Fruit fly (Drosophila melanogaster) whole organism, wandering third instar larva: Measurements from ENCODE around the gene CG14434.

Source experiments
- Abd-B ChIP-seq: fragments of >200 bp; optimal IDR thresholded peaks from 2 replicates; lab custom pipeline; 2017; ENCODE audit warnings: missing biosample characterization, missing genetic modification characterization
- CG32264 ChIP-seq: fragments of 200-800 bp; sonication (Bioruptor generic); optimal IDR thresholded peaks from 2 replicates; lab custom pipeline; 2016; ENCODE audit warnings: missing biosample characterization, missing genetic modification characterization
- CG9705 ChIP-seq: fragments of 200-800 bp; sonication (Bioruptor generic); optimal IDR thresholded peaks from 2 replicates; lab custom pipeline; 2018; ENCODE audit warnings: missing biosample characterization, mild to moderate bottlenecking, missing genetic modification characterization
- CrebA ChIP-seq: fragments of 200-800 bp; sonication (Bioruptor generic); optimal IDR thresholded peaks from 2 replicates; lab custom pipeline; 2016; ENCODE audit warnings: missing biosample characterization, mild to moderate bottlenecking, missing genetic modification characterization, borderline replicate concordance
- Dfd ChIP-seq: fragments of >200 bp; optimal IDR thresholded peaks from 2 replicates; lab custom pipeline; 2017; ENCODE audit warnings: missing biosample characterization, missing genetic modification characterization
- Dif ChIP-seq: fragments of 200-275, 200-300 bp; sonication (Bioruptor generic); optimal IDR thresholded peaks from 2 replicates; lab custom pipeline; 2018; ENCODE audit warnings: missing biosample characterization, missing genetic modification characterization; ENCODE audit not compliant: partially characterized antibody
- GATAd ChIP-seq: sonication (Bioruptor generic); optimal IDR thresholded peaks from 2 replicates; lab custom pipeline; 2016; ENCODE audit warnings: missing biosample characterization, missing genetic modification characterization
- HLH106 ChIP-seq: fragments of 200-800 bp; optimal IDR thresholded peaks from 3 replicates; lab custom pipeline; 2019; ENCODE audit warnings: missing biosample characterization, mild to moderate bottlenecking, missing genetic modification characterization, moderate library complexity
- Hnf4 ChIP-seq: fragments of 200-800 bp; sonication (Bioruptor generic); optimal IDR thresholded peaks from 2 replicates; lab custom pipeline; 2016; ENCODE audit warnings: missing biosample characterization, mild to moderate bottlenecking, missing genetic modification characterization
- Hr78 ChIP-seq: fragments of >200 bp; optimal IDR thresholded peaks from 2 replicates; lab custom pipeline; 2017; ENCODE audit warnings: missing biosample characterization, missing genetic modification characterization
- Hr83 ChIP-seq: fragments of 200-300 bp; sonication (Bioruptor generic); optimal IDR thresholded peaks from 2 replicates; lab custom pipeline; 2016; ENCODE audit warnings: missing biosample characterization, mild to moderate bottlenecking, missing genetic modification characterization, moderate library complexity; ENCODE audit not compliant: poor library complexity, severe bottlenecking
- Jra ChIP-seq: sonication (Bioruptor generic); optimal IDR thresholded peaks from 2 replicates; lab custom pipeline; 2016; ENCODE audit warnings: missing biosample characterization, missing genetic modification characterization
- Mio ChIP-seq: sonication (Bioruptor generic); optimal IDR thresholded peaks from 2 replicates; lab custom pipeline; 2016; ENCODE audit warnings: missing biosample characterization, missing genetic modification characterization
- Myc ChIP-seq: fragments of >200 bp; optimal IDR thresholded peaks from 2 replicates; lab custom pipeline; 2017
- N ChIP-seq: fragments of >200 bp; optimal IDR thresholded peaks from 2 replicates; lab custom pipeline; 2018; ENCODE audit warnings: missing biosample characterization, missing external identifiers, missing genetic modification characterization
- OdsH ChIP-seq: fragments of 200-800 bp; sonication (Bioruptor generic); optimal IDR thresholded peaks from 2 replicates; lab custom pipeline; 2016; ENCODE audit warnings: missing biosample characterization, mild to moderate bottlenecking, missing genetic modification characterization
- Rel ChIP-seq, 2 experiments: fragments of 200-800 bp; sonication (Bioruptor generic) in 1 of 2; optimal IDR thresholded peaks; 2 replicates in 1 of 2; 3 replicates in 1 of 2; lab custom pipeline; 2016 to 2019; ENCODE audit warnings: mild to moderate bottlenecking in 2 of 2, missing biosample characterization in 2 of 2, missing genetic modification characterization in 2 of 2, moderate library complexity in 1 of 2
- Sp1 ChIP-seq: fragments of 200-800 bp; sonication (Bioruptor generic); optimal IDR thresholded peaks from 3 replicates; lab custom pipeline; 2019; ENCODE audit warnings: missing biosample characterization, mild to moderate bottlenecking, missing genetic modification characterization, moderate library complexity
- Vsx2 ChIP-seq: fragments of 200-300, 225-300 bp; sonication (Bioruptor generic); optimal IDR thresholded peaks from 2 replicates; lab custom pipeline; 2018; ENCODE audit warnings: missing biosample characterization, missing genetic modification characterization; ENCODE audit not compliant: partially characterized antibody
- br ChIP-seq: fragments of 200-800 bp; sonication (Bioruptor generic); optimal IDR thresholded peaks from 2 replicates; lab custom pipeline; 2016; ENCODE audit warnings: missing biosample characterization, missing genetic modification characterization
- brk ChIP-seq: fragments of 200-800 bp; sonication (Bioruptor generic); optimal IDR thresholded peaks from 2 replicates; lab custom pipeline; 2016; ENCODE audit warnings: missing biosample characterization, mild to moderate bottlenecking, missing genetic modification characterization
- dl ChIP-seq, 2 experiments: fragments of 175-275, 200-275 bp in 1 of 2; fragments of 200-275 bp in 1 of 2; sonication (Bioruptor generic); optimal IDR thresholded peaks; lab custom pipeline; 2018; ENCODE audit warnings: mild to moderate bottlenecking in 2 of 2, missing biosample characterization in 2 of 2, missing genetic modification characterization in 2 of 2, moderate library complexity in 2 of 2; ENCODE audit not compliant: partially characterized antibody in 2 of 2, insufficient read depth in 1 of 2
- dmrt93B ChIP-seq: fragments of 200-800 bp; sonication (Bioruptor generic); optimal IDR thresholded peaks from 2 replicates; lab custom pipeline; 2018; ENCODE audit warnings: missing biosample characterization, mild to moderate bottlenecking, missing genetic modification characterization
- dsf ChIP-seq: sonication (Bioruptor generic); optimal IDR thresholded peaks from 2 replicates; lab custom pipeline; 2016; ENCODE audit warnings: missing biosample characterization, missing genetic modification characterization, borderline replicate concordance
- ey ChIP-seq: fragments of 200-800 bp; sonication (Bioruptor generic); optimal IDR thresholded peaks from 2 replicates; lab custom pipeline; 2016; ENCODE audit warnings: missing biosample characterization, missing genetic modification characterization
- foxo ChIP-seq, 2 experiments: fragments of 200-800 bp; sonication (Bioruptor generic); optimal IDR thresholded peaks; 2 replicates in 1 of 2; 3 replicates in 1 of 2; lab custom pipeline; 2016 to 2017; ENCODE audit warnings: missing biosample characterization in 2 of 2, missing genetic modification characterization in 2 of 2
- fru ChIP-seq: fragments of 200-800 bp; sonication (Bioruptor generic); optimal IDR thresholded peaks from 3 replicates; lab custom pipeline; 2016; ENCODE audit warnings: missing biosample characterization, mild to moderate bottlenecking, missing genetic modification characterization
- h ChIP-seq: fragments of 200-800 bp; sonication (Bioruptor generic); optimal IDR thresholded peaks from 3 replicates; lab custom pipeline; 2016; ENCODE audit warnings: missing biosample characterization, mild to moderate bottlenecking, missing genetic modification characterization
- jim ChIP-seq: fragments of 175-275, 200-325 bp; sonication (Bioruptor generic); optimal IDR thresholded peaks from 2 replicates; lab custom pipeline; 2016; ENCODE audit warnings: missing biosample characterization, mild to moderate bottlenecking, missing genetic modification characterization
- lola ChIP-seq: fragments of >200 bp; optimal IDR thresholded peaks from 2 replicates; lab custom pipeline; 2017; ENCODE audit warnings: missing biosample characterization, missing genetic modification characterization
- pan ChIP-seq: fragments of >200 bp; optimal IDR thresholded peaks from 2 replicates; lab custom pipeline; 2017
- psq ChIP-seq: fragments of 200-800 bp; sonication (Bioruptor generic); optimal IDR thresholded peaks from 3 replicates; lab custom pipeline; 2017; ENCODE audit warnings: missing biosample characterization, mild to moderate bottlenecking, missing genetic modification characterization, moderate library complexity
- rgr ChIP-seq: fragments of 200-800 bp; sonication (Bioruptor generic); optimal IDR thresholded peaks from 3 replicates; lab custom pipeline; 2016; ENCODE audit warnings: missing biosample characterization, mild to moderate bottlenecking, missing genetic modification characterization
- sage ChIP-seq: fragments of 200-800 bp; sonication (Bioruptor generic); optimal IDR thresholded peaks from 2 replicates; lab custom pipeline; 2016; ENCODE audit warnings: missing biosample characterization, mild to moderate bottlenecking, missing genetic modification characterization
- sv ChIP-seq: fragments of 200-800 bp; sonication (Bioruptor generic); optimal IDR thresholded peaks from 3 replicates; lab custom pipeline; 2016; ENCODE audit warnings: missing biosample characterization, missing genetic modification characterization
- tai ChIP-seq: sonication (Bioruptor generic); optimal IDR thresholded peaks from 2 replicates; lab custom pipeline; 2016; ENCODE audit warnings: missing biosample characterization, missing genetic modification characterization
- usp ChIP-seq: fragments of >200 bp; optimal IDR thresholded peaks from 2 replicates; lab custom pipeline; 2017; ENCODE audit warnings: missing biosample characterization, missing genetic modification characterization
- woc ChIP-seq: sonication (Bioruptor generic); optimal IDR thresholded peaks from 2 replicates; lab custom pipeline; 2016; ENCODE audit warnings: missing biosample characterization, mild to moderate bottlenecking, missing genetic modification characterization

CG14434 gene

dm6 chrX:6856332-6856995 lies 10.5 kb downstream of the CG14434 start:
- TF ChIP-seq Mio (GFP tag; lab: Kevin White, UChicago) (no peak), Sp1 (GFP tag; lab: Kevin White, UChicago) (peak; percentile 62), pan (lab: Kevin White, UChicago) (no peak), HLH106 (tag; lab: Kevin White, UChicago) (peak; percentile 71), psq (GFP tag; lab: Kevin White, UChicago) (peak; percentile 25), Hr83 (GFP tag; lab: Kevin White, UChicago) (no peak), Hnf4 (peak; percentile 30), sage (GFP tag; lab: Kevin White, UChicago) (no peak), usp (GFP tag; lab: Kevin White, UChicago) (no peak), Myc (lab: Kevin White, UChicago) (no peak), CG9705 (GFP tag; lab: Kevin White, UChicago) (peak; percentile 40), h (peak; percentile 52), brk (GFP tag; lab: Kevin White, UChicago) (no peak), woc (GFP tag; lab: Kevin White, UChicago) (peak; percentile 11), CrebA (GFP tag; lab: Kevin White, UChicago) (no peak), tai (no peak), Hr78 (GFP tag; lab: Kevin White, UChicago) (no peak), jim (GFP tag; lab: Kevin White, UChicago) (no peak), Abd-B (GFP tag; lab: Kevin White, UChicago) (no peak), OdsH (peak; percentile 25), ey (GFP tag; lab: Kevin White, UChicago) (peak; percentile 54), Rel (GFP tag; optimal IDR thresholded peaks at IDR 0.05; lab: Kevin White, UChicago) (no peak), Rel (tag; optimal IDR thresholded peaks at IDR 0.05; lab: Kevin White, UChicago) (peak; percentile 6), Dfd (GFP tag; lab: Kevin White, UChicago) (no peak), lola (GFP tag; lab: Kevin White, UChicago) (no peak), CG32264 (GFP tag; lab: Kevin White, UChicago) (peak; percentile 15), Dif (GFP tag; lab: Kevin White, UChicago) (no peak), dmrt93B (GFP tag; lab: Kevin White, UChicago) (peak; percentile 31), foxo (GFP tag; optimal IDR thresholded peaks at IDR 0.05; lab: Kevin White, UChicago) (peak in 1 of 2 experiments; percentile 61), sv (GFP tag; lab: Kevin White, UChicago) (no peak), dsf (no peak), rgr (peak; percentile 38), Jra (no peak), N (GFP tag; lab: Kevin White, UChicago) (no peak), GATAd (GFP tag; lab: Kevin White, UChicago) (no peak), fru (peak; percentile 48), Vsx2 (no peak), br (peak; percentile 29), dl (GFP tag; optimal IDR thresholded peaks at IDR 0.05; lab: Kevin White, UChicago; ENCODE audit: insufficient read depth in 1 of 2, partially characterized antibody in 2 of 2) (no peak)

- no peak for TF ChIP-seq Hr78 (GFP tag; lab: Kevin White, UChicago)
- TF ChIP-seq OdsH: peak; percentile 87
- TF ChIP-seq br: peak; percentile 91
- TF ChIP-seq Jra: peak; percentile 78
- peak; percentile 75 for TF ChIP-seq brk (GFP tag; lab: Kevin White, UChicago)
- peak; percentile 93 for TF ChIP-seq fru
- TF ChIP-seq jim (GFP tag; lab: Kevin White, UChicago): no peak
- no peak for TF ChIP-seq Hr83 (GFP tag; lab: Kevin White, UChicago)
- no peak for TF ChIP-seq CrebA (GFP tag; lab: Kevin White, UChicago)
- TF ChIP-seq woc (GFP tag; lab: Kevin White, UChicago): peak; percentile 84
- peak; percentile 67 for TF ChIP-seq psq (GFP tag; lab: Kevin White, UChicago)
- peak; percentile 62 for TF ChIP-seq sage (GFP tag; lab: Kevin White, UChicago)
- no peak for TF ChIP-seq Mio (GFP tag; lab: Kevin White, UChicago)
- TF ChIP-seq ey (GFP tag; lab: Kevin White, UChicago): peak; percentile 90
- no peak for TF ChIP-seq pan (lab: Kevin White, UChicago)
- peak; percentile 85 for TF ChIP-seq HLH106 (tag; lab: Kevin White, UChicago)
- TF ChIP-seq dsf: no peak
- TF ChIP-seq N (GFP tag; lab: Kevin White, UChicago): peak; percentile 35
- peak in 1 of 2 experiments; percentile 90 for TF ChIP-seq foxo (GFP tag; optimal IDR thresholded peaks at IDR 0.05; lab: Kevin White, UChicago)
- no peak for TF ChIP-seq lola (GFP tag; lab: Kevin White, UChicago)
- TF ChIP-seq sv (GFP tag; lab: Kevin White, UChicago): peak; percentile 87
- TF ChIP-seq Sp1 (GFP tag; lab: Kevin White, UChicago): peak; percentile 94
- TF ChIP-seq Hnf4: peak; percentile 73
- no peak for TF ChIP-seq usp (GFP tag; lab: Kevin White, UChicago)
- TF ChIP-seq Myc (lab: Kevin White, UChicago): no peak
- TF ChIP-seq dmrt93B (GFP tag; lab: Kevin White, UChicago): peak; percentile 55
- no peak for TF ChIP-seq tai
- peak; percentile 44 for TF ChIP-seq Rel (GFP tag; optimal IDR thresholded peaks at IDR 0.05; lab: Kevin White, UChicago)
- no peak for TF ChIP-seq Rel (tag; optimal IDR thresholded peaks at IDR 0.05; lab: Kevin White, UChicago)
- no peak for TF ChIP-seq dl (GFP tag; optimal IDR thresholded peaks at IDR 0.05; lab: Kevin White, UChicago; ENCODE audit: insufficient read depth in 1 of 2, partially characterized antibody in 2 of 2)
- peak; percentile 77 for TF ChIP-seq h
- peak; percentile 15 for TF ChIP-seq CG9705 (GFP tag; lab: Kevin White, UChicago)
- TF ChIP-seq CG32264 (GFP tag; lab: Kevin White, UChicago): peak; percentile 79
- TF ChIP-seq Vsx2: peak; percentile 60
- peak; percentile 87 for TF ChIP-seq rgr
- TF ChIP-seq Dif (GFP tag; lab: Kevin White, UChicago): no peak
- TF ChIP-seq Abd-B (GFP tag; lab: Kevin White, UChicago): no peak
Measured at dm6 chrX:6855366-6856200, 11.4 kb downstream of the CG14434 start.
